Fruit fly (Drosophila melanogaster) whole organism: Measurements from ENCODE around the gene CG5676.

ENCODE experiments used
- CG8478 ChIP-seq: fragments of >200 bp; optimal IDR thresholded peaks from 2 replicates; lab custom pipeline; 2018; ENCODE audit warnings: inconsistent platforms
- Dll ChIP-seq: fragments of >200 bp; optimal IDR thresholded peaks from 2 replicates; lab custom pipeline; 2017
- EcR ChIP-seq, 2 experiments: fragments of >200 bp; optimal IDR thresholded peaks; 2 replicates each; lab custom pipeline; 2017; ENCODE audit warnings: missing biosample characterization in 2 of 2, missing genetic modification characterization in 2 of 2, missing genetic modification reagents in 2 of 2
- psq ChIP-seq: fragments of >200 bp; optimal IDR thresholded peaks from 2 replicates; lab custom pipeline; 2017
- usp ChIP-seq: fragments of >200 bp; optimal IDR thresholded peaks from 2 replicates; lab custom pipeline; 2017; ENCODE audit warnings: missing biosample characterization, missing genetic modification characterization, mixed read lengths

DNA sequence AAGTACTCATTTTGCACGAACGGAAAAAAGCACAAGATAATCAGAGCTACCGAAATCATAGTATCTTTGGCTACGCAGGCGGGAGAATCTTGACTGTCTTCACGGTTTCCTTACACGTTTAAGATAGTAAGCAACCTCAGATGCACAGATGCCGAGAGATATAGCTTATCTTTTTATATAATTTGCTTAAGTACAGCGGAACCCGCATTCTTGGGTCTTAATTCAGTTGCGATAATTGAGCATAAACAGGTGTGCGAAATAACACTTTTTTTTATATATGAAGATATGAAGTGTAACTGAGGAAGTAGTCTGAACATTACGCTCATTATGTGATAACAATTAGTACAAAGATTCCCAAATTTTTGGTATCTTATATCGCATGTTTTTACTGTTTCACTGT is 25.1 kb upstream of the CG5676 start, which contains the start of gene CG34043:
- TF ChIP-seq usp (GFP tag; lab: Kevin White, UChicago) (no peak), CG8478 (lab: Kevin White, UChicago) (no peak), psq (lab: Kevin White, UChicago) (no peak), Dll (no peak), EcR (GFP tag; optimal IDR thresholded peaks at IDR 0.05; lab: Kevin White, UChicago) (no peak)
